Worm (Caenorhabditis elegans) whole organism, L3 larva: Measurements from ENCODE around the gene C05C9.3.
A peak's percentile ranks its signal among the peaks of the same experiment; 100 is the strongest.

Source experiments
- R02D3.7 ChIP-seq: fragments of 150-350 bp; optimal IDR thresholded peaks from 2 replicates; lab custom pipeline; 2014; ENCODE audit warnings: missing biosample characterization, missing genetic modification characterization
- ZK546.5 ChIP-seq: sonication (generic microtip); optimal IDR thresholded peaks from 2 replicates; lab custom pipeline; 2017; ENCODE audit warnings: missing biosample characterization, missing genetic modification characterization
- ceh-28 ChIP-seq: fragments of 150-350 bp; optimal IDR thresholded peaks from 2 replicates; lab custom pipeline; 2014; ENCODE audit warnings: missing biosample characterization, missing genetic modification reagents, missing genetic modification characterization
- ceh-9 ChIP-seq: sonication (generic microtip); optimal IDR thresholded peaks from 2 replicates; lab custom pipeline; 2018; ENCODE audit warnings: missing biosample characterization, missing genetic modification characterization
- egl-5 ChIP-seq: fragments of 150-350 bp; optimal IDR thresholded peaks from 2 replicates; lab custom pipeline; 2017; ENCODE audit warnings: missing biosample characterization, missing genetic modification reagents, missing genetic modification characterization, inconsistent platforms
- elt-1 ChIP-seq: fragments of 150-350 bp; optimal IDR thresholded peaks from 2 replicates; lab custom pipeline; 2014; ENCODE audit warnings: missing biosample characterization, missing genetic modification characterization
- elt-2 ChIP-seq: sonication (generic microtip); optimal IDR thresholded peaks from 2 replicates; lab custom pipeline; 2016; ENCODE audit warnings: missing genetic modification reagents, mild to moderate bottlenecking, missing genetic modification characterization, missing compliant biosample characterization
- elt-3 ChIP-seq, 3 experiments: fragments of 150-350 bp in 1 of 3; sonication (generic microtip) in 2 of 3; optimal IDR thresholded peaks; 2 replicates in 2 of 3; 4 replicates in 1 of 3; lab custom pipeline; 2014 to 2017; ENCODE audit warnings: missing biosample characterization in 3 of 3, missing genetic modification characterization in 3 of 3
- eor-1 ChIP-seq, 2 experiments: fragments of 150-350 bp; optimal IDR thresholded peaks; 2 replicates each; lab custom pipeline; 2014 to 2018; ENCODE audit warnings: missing biosample characterization in 2 of 2, missing genetic modification characterization in 2 of 2
- fkh-10 ChIP-seq: sonication (generic microtip); optimal IDR thresholded peaks from 2 replicates; lab custom pipeline; 2017; ENCODE audit warnings: missing biosample characterization, missing genetic modification reagents, missing genetic modification characterization
- hmg-11 ChIP-seq: sonication (generic microtip); optimal IDR thresholded peaks from 2 replicates; lab custom pipeline; 2016; ENCODE audit warnings: missing genetic modification characterization, missing compliant biosample characterization
- jun-1 ChIP-seq: fragments of 150-350 bp; optimal IDR thresholded peaks from 2 replicates; lab custom pipeline; 2014; ENCODE audit warnings: missing biosample characterization, missing genetic modification reagents, missing genetic modification characterization
- lin-15B ChIP-seq: fragments of 150-350 bp; optimal IDR thresholded peaks from 2 replicates; lab custom pipeline; 2014; ENCODE audit warnings: missing biosample characterization, missing genetic modification characterization
- lin-39 ChIP-seq: fragments of 150-350 bp; optimal IDR thresholded peaks from 2 replicates; lab custom pipeline; 2018; ENCODE audit warnings: missing biosample characterization, missing genetic modification reagents, missing genetic modification characterization
- lsy-12 ChIP-seq: sonication (generic microtip); optimal IDR thresholded peaks from 2 replicates; lab custom pipeline; 2016; ENCODE audit warnings: mild to moderate bottlenecking, missing genetic modification characterization, missing compliant biosample characterization
- nhr-11 ChIP-seq: fragments of 150-350 bp; optimal IDR thresholded peaks from 2 replicates; lab custom pipeline; 2014; ENCODE audit warnings: missing biosample characterization, missing genetic modification characterization
- nhr-12 ChIP-seq: fragments of 150-350 bp; optimal IDR thresholded peaks from 2 replicates; lab custom pipeline; 2014; ENCODE audit warnings: missing biosample characterization, missing genetic modification characterization
- nhr-23 ChIP-seq: fragments of 150-350 bp; optimal IDR thresholded peaks from 2 replicates; lab custom pipeline; 2014; ENCODE audit warnings: missing biosample characterization, missing genetic modification reagents, missing genetic modification characterization
- nhr-237 ChIP-seq: fragments of 150-350 bp; optimal IDR thresholded peaks from 2 replicates; lab custom pipeline; 2014; ENCODE audit warnings: missing biosample characterization, missing genetic modification characterization
- nhr-25 ChIP-seq: sonication (generic microtip); optimal IDR thresholded peaks from 2 replicates; lab custom pipeline; 2017; ENCODE audit warnings: missing biosample characterization, missing genetic modification characterization
- nhr-28 ChIP-seq: fragments of 150-350 bp; optimal IDR thresholded peaks from 2 replicates; lab custom pipeline; 2014; ENCODE audit warnings: missing biosample characterization, missing genetic modification characterization
- nhr-43 ChIP-seq: sonication (generic microtip); optimal IDR thresholded peaks from 2 replicates; lab custom pipeline; 2016; ENCODE audit warnings: mild to moderate bottlenecking, missing genetic modification characterization, missing compliant biosample characterization; ENCODE audit not compliant: poor library complexity, severe bottlenecking
- nhr-67 ChIP-seq: fragments of 150-350 bp; optimal IDR thresholded peaks from 2 replicates; lab custom pipeline; 2014; ENCODE audit warnings: missing biosample characterization, missing genetic modification characterization
- nhr-76 ChIP-seq: fragments of 150-350 bp; sonication (generic microtip); optimal IDR thresholded peaks from 5 replicates; lab custom pipeline; 2014; ENCODE audit warnings: missing biosample characterization, missing genetic modification characterization
- nhr-77 ChIP-seq: fragments of 150-350 bp; optimal IDR thresholded peaks from 2 replicates; lab custom pipeline; 2014; ENCODE audit warnings: missing biosample characterization, missing genetic modification characterization
- pha-4 ChIP-seq: fragments of 150-350 bp; optimal IDR thresholded peaks from 2 replicates; lab custom pipeline; 2014; ENCODE audit warnings: missing biosample characterization, missing genetic modification reagents, missing genetic modification characterization
- skn-1 ChIP-seq: fragments of 150-350 bp; optimal IDR thresholded peaks from 2 replicates; lab custom pipeline; 2014; ENCODE audit warnings: missing biosample characterization, missing genetic modification characterization
- tbx-2 ChIP-seq: sonication (generic microtip); optimal IDR thresholded peaks from 2 replicates; lab custom pipeline; 2016; ENCODE audit warnings: mild to moderate bottlenecking, missing genetic modification characterization, missing compliant biosample characterization
- unc-39 ChIP-seq: sonication (generic microtip); optimal IDR thresholded peaks from 4 replicates; lab custom pipeline; 2017; ENCODE audit warnings: missing biosample characterization, missing genetic modification characterization
- unc-62 ChIP-seq: fragments of 150-350 bp; sonication (generic microtip); optimal IDR thresholded peaks from 4 replicates; lab custom pipeline; 2014; ENCODE audit warnings: missing biosample characterization, missing genetic modification reagents, missing genetic modification characterization
- ztf-11 ChIP-seq: fragments of 150-350 bp; optimal IDR thresholded peaks from 2 replicates; lab custom pipeline; 2014; ENCODE audit warnings: missing biosample characterization, missing genetic modification characterization
- ztf-4 ChIP-seq: fragments of 150-350 bp; optimal IDR thresholded peaks from 2 replicates; lab custom pipeline; 2014; ENCODE audit warnings: missing biosample characterization, missing genetic modification characterization

The C05C9.3 gene

ce11 chrX:11152720-11153119 is at the start of gene C05C9.3, which contains the start of gene C05C9.2:
TSS of gene C05C9.3 (minus strand) at chrX:11152820.
TSS of gene C05C9.2 (plus strand) at chrX:11153065.
- no peak for TF ChIP-seq nhr-77
- TF ChIP-seq skn-1: no peak
- TF ChIP-seq elt-2 (tag; lab: Kevin White, UChicago): no peak
- TF ChIP-seq tbx-2 (tag; lab: Kevin White, UChicago): no peak
- TF ChIP-seq fkh-10: no peak
- no peak for TF ChIP-seq unc-39 (tag; lab: Kevin White, UChicago)
- no peak for TF ChIP-seq egl-5 (tag; lab: Kevin White, UChicago)
- no peak for TF ChIP-seq R02D3.7 (tag; lab: Kevin White, UChicago)
- TF ChIP-seq nhr-12 (tag; lab: Kevin White, UChicago): no peak
- TF ChIP-seq ZK546.5: no peak
- no peak for TF ChIP-seq elt-1 (tag; lab: Kevin White, UChicago)
- TF ChIP-seq ztf-11: no peak
- no peak for TF ChIP-seq ceh-9 (tag; lab: Kevin White, UChicago)
- TF ChIP-seq elt-3 (tag; optimal IDR thresholded peaks at IDR 0.05; lab: Kevin White, UChicago): no peak
- no peak for TF ChIP-seq nhr-76 (tag; lab: Kevin White, UChicago)

DNA sequence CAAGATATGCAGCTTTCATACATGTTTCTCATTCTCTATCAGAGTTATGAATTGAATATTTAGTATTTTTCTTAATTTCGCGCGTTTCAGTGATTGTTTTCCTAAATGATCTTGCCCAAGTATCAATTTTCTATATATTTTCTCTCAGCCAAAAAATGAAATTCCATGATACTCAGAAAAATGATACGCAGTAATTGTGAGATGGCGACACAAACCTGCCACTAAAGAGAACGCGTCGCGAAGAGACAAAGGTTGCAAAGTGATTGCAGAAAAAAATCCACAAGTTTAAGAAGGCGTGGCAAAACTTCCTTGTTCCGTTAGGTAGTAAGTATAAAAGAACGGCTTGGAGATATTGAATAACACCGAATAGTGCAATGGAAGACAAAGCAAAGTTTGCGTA is 48.5 kb upstream of the C05C9.3 start, which contains the start of gene col-179:
Gene col-179 (plus strand): TSS at position 301 of the 400 bp plus-strand sequence.
- TF ChIP-seq nhr-77: no peak
- no peak for TF ChIP-seq lin-15B (tag; lab: Kevin White, UChicago)
- TF ChIP-seq R02D3.7 (tag; lab: Kevin White, UChicago): no peak
- TF ChIP-seq unc-62: no peak
- TF ChIP-seq elt-3 (tag; optimal IDR thresholded peaks at IDR 0.05; lab: Kevin White, UChicago): no peak
- TF ChIP-seq lsy-12 (tag; lab: Kevin White, UChicago): no peak
- TF ChIP-seq fkh-10: no peak
- TF ChIP-seq eor-1 (tag; optimal IDR thresholded peaks at IDR 0.05; lab: Kevin White, UChicago): no peak
- no peak for TF ChIP-seq ztf-11
- no peak for TF ChIP-seq tbx-2 (tag; lab: Kevin White, UChicago)
- no peak for TF ChIP-seq nhr-67 (tag; lab: Kevin White, UChicago)
- no peak for TF ChIP-seq ceh-28 (tag; lab: Kevin White, UChicago)

- TF ChIP-seq ztf-11 (no peak), hmg-11 (no peak), egl-5 (tag; lab: Kevin White, UChicago) (no peak), ceh-9 (tag; lab: Kevin White, UChicago) (no peak), nhr-237 (tag; lab: Kevin White, UChicago) (no peak), nhr-28 (tag; lab: Kevin White, UChicago) (no peak), ztf-4 (no peak), lin-39 (no peak)
Observed at ce11 chrX:11199155-11199554, 46.5 kb upstream of the C05C9.3 start, which contains the start of gene col-178. TSS of gene col-178 (plus strand) at chrX:11199455.

ce11 chrX:11196741-11197140 is 44.1 kb upstream of the C05C9.3 start, which contains the start of gene C34F6.1:
TSS of gene C34F6.1 (minus strand) at chrX:11196841.
- peak; percentile 15 for TF ChIP-seq pha-4 (tag; lab: Kevin White, UChicago)
- no peak for TF ChIP-seq skn-1
- no peak for TF ChIP-seq nhr-12 (tag; lab: Kevin White, UChicago)
- no peak for TF ChIP-seq eor-1 (tag; optimal IDR thresholded peaks at IDR 0.05; lab: Kevin White, UChicago)
- TF ChIP-seq jun-1: no peak

- TF ChIP-seq nhr-11: peak; percentile 15
- no peak for TF ChIP-seq ztf-4
Observed at ce11 chrX:11193670-11194069, 41.0 kb upstream of the C05C9.3 start.

- TF ChIP-seq nhr-25: peak; percentile 41
- TF ChIP-seq tbx-2 (tag; lab: Kevin White, UChicago): no peak
- peak; percentile 61 for TF ChIP-seq nhr-43 (tag; lab: Kevin White, UChicago)
- peak; percentile 46 for TF ChIP-seq nhr-23 (tag; lab: Kevin White, UChicago)
- TF ChIP-seq, all 47 proteins: peak for 3
Observed at ce11 chrX:11190443-11190842, 37.8 kb upstream of the C05C9.3 start.
